Fruit fly (Drosophila melanogaster): ENCODE results near the gene CG7706.
A peak's percentile ranks its signal among the peaks of the same experiment; 100 is the strongest.

Gene CG7706

DNA sequence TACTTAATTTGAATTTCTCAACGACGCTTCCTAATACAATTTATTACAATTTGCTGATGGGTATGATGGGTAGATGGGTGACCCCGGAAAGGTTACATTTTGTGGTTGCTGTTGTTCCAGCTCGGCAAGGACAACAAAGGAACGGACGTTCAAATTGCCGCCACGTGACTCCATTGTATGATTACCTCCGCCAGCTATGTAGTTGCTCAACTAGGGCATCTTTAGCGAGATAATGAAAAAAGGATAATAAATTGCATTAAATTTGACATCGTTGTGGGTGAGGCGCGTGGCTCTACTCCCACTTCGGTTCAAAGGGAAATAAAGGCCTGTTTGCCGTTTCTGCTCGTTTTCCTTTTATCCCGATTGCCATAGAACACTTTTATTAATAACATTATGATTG, 43.8 kb downstream of the CG7706 start:
- TF ChIP-seq Hr3 (GFP tag; optimal IDR thresholded peaks at IDR 0.05): no peak
- peak; percentile 5 for TF ChIP-seq Med (GFP tag)
- TF ChIP-seq Hey (tag; optimal IDR thresholded peaks at IDR 0.05): peak; percentile 96
- peak; percentile 57 for TF ChIP-seq abd-A (tag; optimal IDR thresholded peaks at IDR 0.05)
- no peak for TF ChIP-seq grn (GFP tag; optimal IDR thresholded peaks at IDR 0.05)
- no peak for TF ChIP-seq fd96Cb (tag; optimal IDR thresholded peaks at IDR 0.05)
- no peak for TF ChIP-seq D (optimal IDR thresholded peaks at IDR 0.05)
- peak; percentile 2 for TF ChIP-seq D (GFP tag; optimal IDR thresholded peaks at IDR 0.05)

DNA sequence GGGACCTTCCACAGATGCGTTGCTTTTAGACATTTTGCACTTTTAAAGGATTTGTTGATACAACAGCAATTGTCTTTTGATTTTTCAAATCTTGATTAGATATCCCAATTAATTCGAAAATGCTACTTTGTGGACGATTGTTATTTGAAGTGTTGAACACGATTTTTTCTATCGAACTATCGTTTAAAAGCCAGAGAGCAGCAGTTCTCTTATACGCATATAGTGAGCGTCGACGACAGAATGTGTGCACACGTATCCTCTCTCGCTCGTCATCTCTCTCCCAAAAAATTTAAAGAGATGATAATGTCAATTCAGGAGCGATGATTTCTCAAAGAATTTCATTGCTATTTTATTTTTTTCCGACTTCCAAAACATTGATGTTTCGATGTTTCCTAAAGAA, 44.9 kb downstream of the CG7706 start, which contains the start of gene CG34283:
CG34283 (minus strand) TSS at position 101 of the 400 bp plus-strand sequence.
- TF ChIP-seq CG2202 (tag; optimal IDR thresholded peaks at IDR 0.05) (no peak), CG7357 (GFP tag; IDR thresholded peaks at IDR 0.05) (no peak), tgo (GFP tag; IDR thresholded peaks at IDR 0.05) (no peak), MBD-R2 (GFP tag; IDR thresholded peaks at IDR 0.05) (no peak), NC2β (GFP tag; optimal IDR thresholded peaks at IDR 0.05) (no peak), Nf-YA (GFP tag; IDR thresholded peaks at IDR 0.05) (no peak), CTCF (GFP tag; optimal IDR thresholded peaks at IDR 0.05) (no peak), D (optimal IDR thresholded peaks at IDR 0.05) (no peak), D (GFP tag; optimal IDR thresholded peaks at IDR 0.05) (no peak), CG9876 (GFP tag; optimal IDR thresholded peaks at IDR 0.05) (no peak), Scr (GFP tag; IDR thresholded peaks at IDR 0.05; ENCODE audit: partially characterized antibody) (no peak), CG5180 (GFP tag; optimal IDR thresholded peaks at IDR 0.05) (no peak), lmd (GFP tag; IDR thresholded peaks at IDR 0.05) (no peak), Trl (optimal IDR thresholded peaks at IDR 0.05) (peak in 1 of 2 experiments; percentile 47), Trl (GFP tag; optimal IDR thresholded peaks at IDR 0.05) (no peak), CG3726 (GFP tag; IDR thresholded peaks at IDR 0.05) (no peak), CG10321 (GFP tag; IDR thresholded peaks at IDR 0.05) (no peak), CG17359 (tag; optimal IDR thresholded peaks at IDR 0.05) (no peak), maf-S (GFP tag; optimal IDR thresholded peaks at IDR 0.05) (no peak), CG12942 (GFP tag; optimal IDR thresholded peaks at IDR 0.05) (no peak), CG12071 (GFP tag; optimal IDR thresholded peaks at IDR 0.05) (no peak), CG13775 (GFP tag; optimal IDR thresholded peaks at IDR 0.05) (no peak), pb (GFP tag; optimal IDR thresholded peaks at IDR 0.05) (no peak), Dll (GFP tag; IDR thresholded peaks at IDR 0.05; ENCODE audit: partially characterized antibody) (peak; percentile 34; the same call in 1 of the 4 replicates), D19A (tag; optimal IDR thresholded peaks at IDR 0.05) (no peak), fd64A (GFP tag; optimal IDR thresholded peaks at IDR 0.05) (no peak), da (GFP tag; optimal IDR thresholded peaks at IDR 0.05) (no peak), Neu2 (GFP tag; optimal IDR thresholded peaks at IDR 0.05; ENCODE audit: borderline replicate concordance) (peak; percentile 41), Drgx (GFP tag; IDR thresholded peaks at IDR 0.05) (no peak), stwl (tag; optimal IDR thresholded peaks at IDR 0.05) (peak; percentile 43), CG9932 (GFP tag; IDR thresholded peaks at IDR 0.05) (no peak)

DNA sequence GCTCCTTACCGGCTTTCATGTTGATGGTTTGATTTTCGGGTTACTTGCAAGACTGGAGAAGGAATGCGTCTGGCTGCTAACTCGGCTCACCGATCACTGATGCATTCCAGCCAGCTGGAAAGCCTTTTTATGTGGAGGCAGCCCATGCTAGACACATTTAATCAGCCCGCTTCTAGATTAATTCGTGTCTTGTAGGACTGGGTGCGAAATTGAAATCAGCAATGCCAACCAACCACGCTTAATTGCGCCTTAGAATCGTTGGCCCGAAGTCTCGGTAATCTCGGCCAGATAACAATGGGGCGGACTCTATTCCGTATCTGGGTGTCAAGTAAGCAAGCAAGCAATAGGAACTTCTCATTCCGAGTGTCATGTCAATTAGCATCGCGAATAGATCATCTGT, 48.7 kb downstream of the CG7706 start, which contains the start of gene CG7714:
CG7714 (minus strand) TSS at position 101 of the 400 bp plus-strand sequence.
- no peak for TF ChIP-seq CG3163 (GFP tag; optimal IDR thresholded peaks at IDR 0.05)
- peak; percentile 20 for TF ChIP-seq Ets65A (GFP tag)
- no peak for TF ChIP-seq CG18599 (GFP tag; optimal IDR thresholded peaks at IDR 0.05)
- no peak for TF ChIP-seq CG6272 (GFP tag; IDR thresholded peaks at IDR 0.05)
